Fruit fly (Drosophila melanogaster): ENCODE results near the gene CG13083.

DNA sequence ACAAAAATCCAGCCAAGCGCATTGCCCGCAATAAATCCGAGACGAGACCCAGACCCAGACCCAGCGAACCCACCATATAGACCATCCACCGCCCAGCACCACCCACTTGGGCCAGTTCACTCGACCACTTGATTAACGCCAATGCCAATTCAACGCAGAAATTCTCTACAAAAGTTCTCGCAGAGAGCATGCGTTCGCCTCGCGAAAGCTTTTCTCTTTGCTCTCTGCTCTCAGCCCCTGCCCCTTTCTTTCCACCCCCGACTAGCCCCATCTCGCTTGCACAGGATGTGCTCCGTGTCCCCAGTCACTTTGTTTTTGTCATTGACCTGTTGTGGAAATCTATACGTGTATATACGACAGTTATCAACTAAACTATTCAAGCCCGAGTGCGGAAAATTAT lies 32.3 kb downstream of the CG13083 start:
- TF ChIP-seq CG4424 (GFP tag; optimal IDR thresholded peaks at IDR 0.05) (no peak), Hey (tag; optimal IDR thresholded peaks at IDR 0.05) (no peak), insv (GFP tag; optimal IDR thresholded peaks at IDR 0.05) (no peak), usp (GFP tag; optimal IDR thresholded peaks at IDR 0.05) (no peak), dysf (GFP tag; IDR thresholded peaks at IDR 0.05) (no peak), Gug (GFP tag; IDR thresholded peaks at IDR 0.05) (no peak), Hr78 (GFP tag; optimal IDR thresholded peaks at IDR 0.05) (no peak), CG15601 (tag; optimal IDR thresholded peaks at IDR 0.05) (no peak)

Measured in whole organism, embryonic.